Worm (Caenorhabditis elegans) whole organism, mixed stage, embryonic: ENCODE measurements around the gene rap-2.
A peak's percentile ranks its signal among the peaks of the same experiment; 100 is the strongest.

Experiments
- M03D4.4 ChIP-seq: sonication (generic microtip); optimal IDR thresholded peaks from 2 replicates; lab custom pipeline; 2017; ENCODE audit warnings: mild to moderate bottlenecking, missing genetic modification characterization, missing compliant biosample characterization
- bed-3 ChIP-seq: fragments of 200-800 bp; sonication (Bioruptor generic); optimal IDR thresholded peaks from 3 replicates; lab custom pipeline; 2018; ENCODE audit warnings: mild to moderate bottlenecking, missing genetic modification characterization, moderate library complexity, missing compliant biosample characterization
- blmp-1 ChIP-seq: fragments of 150-350 bp; optimal IDR thresholded peaks from 2 replicates; lab custom pipeline; 2014; ENCODE audit warnings: missing biosample characterization, missing genetic modification characterization
- ceh-39 ChIP-seq: fragments of 150-350 bp; optimal IDR thresholded peaks from 2 replicates; lab custom pipeline; 2014; ENCODE audit warnings: missing biosample characterization, missing genetic modification characterization
- ceh-43 ChIP-seq: fragments of 200-800 bp; sonication (Bioruptor generic); optimal IDR thresholded peaks from 2 replicates; lab custom pipeline; 2018; ENCODE audit warnings: mild to moderate bottlenecking, missing genetic modification characterization, moderate library complexity, missing compliant biosample characterization
- ceh-83 ChIP-seq: fragments of 200-800 bp; sonication (Bioruptor generic); optimal IDR thresholded peaks from 2 replicates; lab custom pipeline; 2018; ENCODE audit warnings: mild to moderate bottlenecking, missing genetic modification characterization, missing compliant biosample characterization
- ces-1 ChIP-seq: fragments of 150-350 bp; optimal IDR thresholded peaks from 2 replicates; lab custom pipeline; 2014; ENCODE audit warnings: missing biosample characterization, missing genetic modification reagents, missing genetic modification characterization
- cnd-1 ChIP-seq: fragments of 200-800 bp; sonication (Bioruptor generic); optimal IDR thresholded peaks from 2 replicates; lab custom pipeline; 2018; ENCODE audit warnings: mild to moderate bottlenecking, missing genetic modification characterization, missing compliant biosample characterization
- drap-1 ChIP-seq: fragments of 200-800 bp; sonication (Bioruptor generic); optimal IDR thresholded peaks from 3 replicates; lab custom pipeline; 2018; ENCODE audit warnings: mild to moderate bottlenecking, missing genetic modification characterization, missing compliant biosample characterization
- elt-1 ChIP-seq: sonication (generic microtip); optimal IDR thresholded peaks from 2 replicates; lab custom pipeline; 2017; ENCODE audit warnings: missing genetic modification characterization, mild to moderate bottlenecking, missing compliant biosample characterization, antibody characterized with exemption, moderate library complexity, borderline replicate concordance; ENCODE audit not compliant: insufficient read depth
- elt-3 ChIP-seq: fragments of 150-350 bp; optimal IDR thresholded peaks from 2 replicates; lab custom pipeline; 2014; ENCODE audit warnings: missing biosample characterization, missing genetic modification characterization
- flh-1 ChIP-seq: fragments of 200-800 bp; sonication (Bioruptor generic); optimal IDR thresholded peaks from 2 replicates; lab custom pipeline; 2018; ENCODE audit warnings: mild to moderate bottlenecking, missing genetic modification characterization, moderate library complexity, missing compliant biosample characterization
- ham-2 ChIP-seq: fragments of 200-800 bp; sonication (Bioruptor generic); optimal IDR thresholded peaks from 2 replicates; lab custom pipeline; 2018; ENCODE audit warnings: mild to moderate bottlenecking, missing genetic modification characterization, missing compliant biosample characterization
- hlh-1 ChIP-seq: fragments of 150-350 bp; optimal IDR thresholded peaks from 2 replicates; lab custom pipeline; 2014; ENCODE audit warnings: missing biosample characterization, missing genetic modification reagents, missing genetic modification characterization
- lin-13 ChIP-seq: fragments of 150-350 bp; optimal IDR thresholded peaks from 2 replicates; lab custom pipeline; 2014; ENCODE audit warnings: missing biosample characterization, missing genetic modification characterization
- lin-32 ChIP-seq: fragments of 200-800 bp; sonication (Bioruptor generic); optimal IDR thresholded peaks from 2 replicates; lab custom pipeline; 2018; ENCODE audit warnings: mild to moderate bottlenecking, missing genetic modification characterization, missing compliant biosample characterization
- lsy-2 ChIP-seq: fragments of 150-350 bp; optimal IDR thresholded peaks from 2 replicates; lab custom pipeline; 2014; ENCODE audit warnings: missing biosample characterization, missing genetic modification characterization
- mab-5 ChIP-seq: fragments of 150-350 bp; optimal IDR thresholded peaks from 2 replicates; lab custom pipeline; 2014; ENCODE audit warnings: missing biosample characterization, missing genetic modification characterization
- mep-1 ChIP-seq: fragments of 150-350 bp; optimal IDR thresholded peaks from 2 replicates; lab custom pipeline; 2017; ENCODE audit warnings: missing biosample characterization, missing genetic modification reagents, missing genetic modification characterization, inconsistent platforms
- mls-2 ChIP-seq: sonication (generic microtip); optimal IDR thresholded peaks from 2 replicates; lab custom pipeline; 2016; ENCODE audit warnings: mild to moderate bottlenecking, missing genetic modification characterization, moderate library complexity, missing compliant biosample characterization
- nhr-12 ChIP-seq: fragments of 150-350 bp; optimal IDR thresholded peaks from 2 replicates; lab custom pipeline; 2014; ENCODE audit warnings: missing biosample characterization, missing genetic modification characterization
- nhr-2 ChIP-seq: fragments of 150-350 bp; optimal IDR thresholded peaks from 2 replicates; lab custom pipeline; 2014; ENCODE audit warnings: missing biosample characterization, missing genetic modification characterization
- nhr-237 ChIP-seq: fragments of 150-350 bp; optimal IDR thresholded peaks from 2 replicates; lab custom pipeline; 2014; ENCODE audit warnings: missing biosample characterization, missing genetic modification characterization
- nhr-28 ChIP-seq: fragments of 150-350 bp; optimal IDR thresholded peaks from 2 replicates; lab custom pipeline; 2014; ENCODE audit warnings: missing biosample characterization, missing genetic modification characterization
- nhr-76 ChIP-seq: sonication (generic microtip); optimal IDR thresholded peaks from 2 replicates; lab custom pipeline; 2017; ENCODE audit warnings: missing biosample characterization, missing genetic modification characterization
- pha-4 ChIP-seq: fragments of 150-350 bp; optimal IDR thresholded peaks from 2 replicates; lab custom pipeline; 2018; ENCODE audit warnings: missing biosample characterization, missing genetic modification reagents, missing genetic modification characterization
- sem-2 ChIP-seq: fragments of 200-800 bp; sonication (Bioruptor generic); optimal IDR thresholded peaks from 2 replicates; lab custom pipeline; 2018; ENCODE audit warnings: mild to moderate bottlenecking, missing genetic modification characterization, missing compliant biosample characterization
- snpc-4 ChIP-seq: fragments of 150-350 bp; optimal IDR thresholded peaks from 2 replicates; lab custom pipeline; 2014; ENCODE audit warnings: missing biosample characterization, missing genetic modification characterization
- sptf-1 ChIP-seq: sonication (generic microtip); optimal IDR thresholded peaks from 2 replicates; lab custom pipeline; 2017; ENCODE audit warnings: mild to moderate bottlenecking, missing genetic modification characterization, moderate library complexity, missing compliant biosample characterization
- tbx-8 ChIP-seq: fragments of 200-800 bp; sonication (Bioruptor generic); optimal IDR thresholded peaks from 2 replicates; lab custom pipeline; 2018; ENCODE audit warnings: mild to moderate bottlenecking, missing genetic modification characterization, moderate library complexity, missing compliant biosample characterization
- unc-120 ChIP-seq: sonication (generic microtip); optimal IDR thresholded peaks from 2 replicates; lab custom pipeline; 2017; ENCODE audit warnings: missing genetic modification characterization, missing compliant biosample characterization; ENCODE audit not compliant: poor library complexity, severe bottlenecking
- unc-39 ChIP-seq: fragments of 150-350 bp; optimal IDR thresholded peaks from 2 replicates; lab custom pipeline; 2014; ENCODE audit warnings: missing biosample characterization, missing genetic modification characterization
- unc-62 ChIP-seq: fragments of 150-350 bp; optimal IDR thresholded peaks from 2 replicates; lab custom pipeline; 2014; ENCODE audit warnings: missing biosample characterization, missing genetic modification reagents, missing genetic modification characterization
- zip-8 ChIP-seq: fragments of 150-350 bp; optimal IDR thresholded peaks from 2 replicates; lab custom pipeline; 2014; ENCODE audit warnings: missing biosample characterization, missing genetic modification characterization
- ztf-11 ChIP-seq: fragments of 150-350 bp; optimal IDR thresholded peaks from 2 replicates; lab custom pipeline; 2014; ENCODE audit warnings: missing biosample characterization, missing genetic modification characterization

Gene rap-2

DNA sequence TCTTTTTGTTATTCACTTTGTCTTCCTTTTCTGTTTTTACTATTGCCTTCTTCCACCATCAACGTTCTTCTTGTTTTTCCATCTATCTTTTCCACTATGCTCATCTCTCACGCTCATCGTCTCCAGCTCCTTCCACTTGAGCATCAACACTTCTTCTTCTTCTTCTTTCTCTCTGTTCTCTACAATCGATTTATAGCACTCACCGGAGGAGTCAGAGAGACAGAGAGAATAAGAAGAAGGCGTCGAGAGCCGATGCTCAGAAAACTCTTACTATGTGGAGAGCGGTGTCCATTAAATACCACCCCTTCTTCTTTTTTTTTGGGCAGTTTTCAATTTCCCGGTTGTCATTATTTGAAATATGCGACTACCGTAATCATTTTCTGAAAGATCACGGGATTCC is 11.0 kb upstream of the rap-2 start:
- no peak for TF ChIP-seq ceh-39
- TF ChIP-seq sem-2 (GFP tag; lab: Kevin White, UChicago), result no peak
- TF ChIP-seq ces-1 (GFP tag; lab: Kevin White, UChicago), result peak; percentile 60
- TF ChIP-seq, all 35 proteins: peak for 1

DNA sequence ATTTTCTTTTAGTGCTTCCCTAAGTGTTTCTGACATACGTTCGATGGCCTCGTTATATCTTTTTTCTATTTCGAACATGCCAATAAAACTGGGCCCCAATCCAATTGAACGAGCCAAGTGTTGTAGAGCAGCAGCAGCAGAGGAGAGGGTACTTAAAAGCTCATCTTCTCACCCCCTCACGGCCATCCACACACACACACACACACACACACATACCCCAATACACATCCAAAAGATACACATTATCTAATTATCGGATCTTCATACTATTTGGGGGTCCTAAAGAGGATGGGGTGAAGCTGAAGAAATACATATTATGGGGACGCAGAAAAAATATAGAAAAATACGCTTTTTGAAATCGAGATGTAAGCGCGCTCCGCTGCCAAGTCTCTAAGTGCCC is 8.9 kb upstream of the rap-2 start:
- TF ChIP-seq ces-1 (GFP tag; lab: Kevin White, UChicago) (peak; percentile 95), elt-1 (peak; percentile 36), sem-2 (GFP tag; lab: Kevin White, UChicago) (no peak), tbx-8 (GFP tag; lab: Kevin White, UChicago) (no peak), unc-39 (no peak), nhr-76 (tag; lab: Kevin White, UChicago) (no peak), lin-32 (GFP tag; lab: Kevin White, UChicago) (no peak), drap-1 (GFP tag; lab: Kevin White, UChicago) (peak; percentile 70), mab-5 (tag; lab: Kevin White, UChicago) (no peak)
- TF ChIP-seq, all 35 proteins: peak for 3

DNA sequence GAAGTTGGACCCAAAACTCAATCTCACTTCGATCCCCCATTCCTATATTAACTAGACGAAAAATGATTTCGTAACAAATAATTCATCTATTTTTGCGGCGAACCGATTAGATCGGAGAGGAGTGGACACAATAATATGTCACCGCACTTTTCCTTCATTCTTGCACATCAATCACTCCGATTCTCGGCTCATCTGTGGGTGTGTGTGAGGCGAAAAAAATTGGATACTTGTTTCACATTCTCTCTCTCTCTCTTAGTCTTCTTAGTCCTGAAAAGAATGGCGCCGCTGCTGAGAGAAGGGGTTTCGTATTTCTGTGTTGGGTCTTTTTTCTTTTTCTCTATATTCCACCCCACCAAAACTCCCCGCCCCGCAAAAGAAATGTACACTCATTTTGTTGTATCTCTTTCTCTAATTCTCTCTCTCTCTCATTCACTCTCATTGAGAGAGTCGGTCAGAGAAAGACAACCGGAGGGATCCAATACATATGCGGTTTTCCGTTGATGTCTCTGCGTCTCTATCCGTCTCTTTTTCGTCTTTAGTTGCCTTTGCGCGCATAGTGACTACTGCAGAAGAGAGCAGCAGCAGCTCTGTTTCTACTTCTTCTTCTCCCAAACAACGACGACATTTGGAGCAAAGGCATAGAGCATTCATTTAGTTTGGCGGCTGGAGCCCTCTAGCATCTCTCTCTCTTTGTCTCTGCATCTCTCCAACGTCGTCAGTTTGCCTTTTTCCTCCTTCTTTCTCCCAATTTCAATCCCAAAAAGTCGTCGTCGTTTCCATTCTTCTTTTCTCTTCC is 7.3 kb upstream of the rap-2 start, which contains the start of gene unc-76:
unc-76 (plus strand) TSS at position 746 of the 796 bp plus-strand sequence.
- TF ChIP-seq flh-1 (GFP tag; lab: Kevin White, UChicago) (no peak), bed-3 (GFP tag; lab: Kevin White, UChicago) (no peak), tbx-8 (GFP tag; lab: Kevin White, UChicago) (no peak), nhr-28 (tag; lab: Kevin White, UChicago) (no peak), blmp-1 (no peak), ceh-83 (GFP tag; lab: Kevin White, UChicago) (no peak), mep-1 (tag; lab: Kevin White, UChicago) (peak; percentile 44), ham-2 (GFP tag; lab: Kevin White, UChicago) (no peak), ces-1 (GFP tag; lab: Kevin White, UChicago) (peak; percentile 91), mab-5 (tag; lab: Kevin White, UChicago) (no peak), M03D4.4 (tag; lab: Kevin White, UChicago) (no peak), unc-39 (no peak), lin-13 (tag; lab: Kevin White, UChicago) (no peak), zip-8 (tag; lab: Kevin White, UChicago) (no peak), nhr-12 (no peak), sem-2 (GFP tag; lab: Kevin White, UChicago) (no peak), elt-3 (tag; lab: Kevin White, UChicago) (no peak), ceh-39 (peak; percentile 65), nhr-2 (peak; percentile 39), ztf-11 (tag; lab: Kevin White, UChicago) (no peak), drap-1 (GFP tag; lab: Kevin White, UChicago) (peak; percentile 80), nhr-76 (tag; lab: Kevin White, UChicago) (no peak), unc-120 (tag; lab: Kevin White, UChicago) (peak; percentile 99), mls-2 (tag; lab: Kevin White, UChicago) (peak; percentile 57), elt-1 (no peak), pha-4 (peak; percentile 79), cnd-1 (peak; percentile 26), unc-62 (GFP tag; lab: Kevin White, UChicago) (peak; percentile 94), sptf-1 (tag; lab: Kevin White, UChicago) (peak; percentile 35), lsy-2 (tag; lab: Kevin White, UChicago) (peak; percentile 52), nhr-237 (peak; percentile 60), lin-32 (GFP tag; lab: Kevin White, UChicago) (no peak), ceh-43 (GFP tag; lab: Kevin White, UChicago) (no peak), snpc-4 (tag; lab: Kevin White, UChicago) (no peak), hlh-1 (tag; lab: Kevin White, UChicago) (peak; percentile 62)
